Worm (Caenorhabditis elegans) whole organism, midembryonic: ENCODE results near the gene Y57E12AL.2.

Source experiments
- T22C8.4 ChIP-seq: fragments of 200-800 bp; sonication (Bioruptor generic); IDR thresholded peaks from 2 replicates; pipeline ENCODE4 v1.3.6; 2022; ENCODE audit warnings: missing genetic modification characterization, missing compliant biosample characterization
- cog-1 ChIP-seq: sonication (generic microtip); optimal IDR thresholded peaks from 2 replicates; lab custom pipeline; 2016; ENCODE audit warnings: missing genetic modification characterization, missing compliant biosample characterization
- klf-2 ChIP-seq: fragments of 200-800 bp; sonication (Bioruptor generic); conservative IDR thresholded peaks from 2 replicates; pipeline ENCODE4 v1.3.6; 2022; ENCODE audit warnings: missing genetic modification reagents, missing genetic modification characterization, missing compliant biosample characterization
- med-1 ChIP-seq: sonication (generic microtip); optimal IDR thresholded peaks from 2 replicates; lab custom pipeline; 2017; ENCODE audit warnings: missing genetic modification characterization, mild to moderate bottlenecking, missing compliant biosample characterization, antibody characterized with exemption, missing genetic modification reagents; ENCODE audit not compliant: insufficient read depth
- ref-1 ChIP-seq: fragments of 200-800 bp; sonication (Bioruptor generic); conservative IDR thresholded peaks from 2 replicates; pipeline ENCODE4 v1.3.6; 2022; ENCODE audit warnings: missing genetic modification reagents, missing genetic modification characterization, missing compliant biosample characterization
- tab-1 ChIP-seq: fragments of 200-800 bp; sonication (Bioruptor generic); IDR thresholded peaks from 2 replicates; pipeline ENCODE4 v1.3.6; 2022; ENCODE audit warnings: missing genetic modification characterization, missing compliant biosample characterization
- ztf-29 ChIP-seq: fragments of 200-800 bp; sonication (Bioruptor generic); IDR thresholded peaks from 2 replicates; pipeline ENCODE4 v1.3.6; 2022; ENCODE audit warnings: missing genetic modification reagents, missing genetic modification characterization, missing compliant biosample characterization

ce11 chrV:7046005-7046404 lies 11.9 kb upstream of the Y57E12AL.2 start, which contains the start of gene F20A1.2:
- TF ChIP-seq T22C8.4 (GFP tag; lab: Robert Waterston, UW) (no peak), ztf-29 (GFP tag; lab: Robert Waterston, UW) (no peak), tab-1 (GFP tag; lab: Robert Waterston, UW) (no peak), klf-2 (GFP tag; lab: Robert Waterston, UW) (no peak), cog-1 (no peak), ref-1 (no peak), med-1 (GFP tag; lab: Kevin White, UChicago) (no peak)
